Fruit fly (Drosophila melanogaster) whole organism, embryonic: ENCODE results near the gene CG15431.

Experiments used
- Awh ChIP-seq: fragments of 200-800 bp; sonication (Bioruptor generic); IDR thresholded peaks from 2 replicates; pipeline ENCODE4, ENCODE4 v1.3.6; 2022; ENCODE audit warnings: missing biosample characterization, missing genetic modification characterization
- B-H2 ChIP-seq: fragments of 200-800 bp; sonication (Bioruptor generic); optimal IDR thresholded peaks from 2 replicates; lab custom pipeline; 2018; ENCODE audit warnings: missing biosample characterization, mild to moderate bottlenecking, missing genetic modification characterization
- CG10959 ChIP-seq: fragments of 200-800 bp; sonication (Bioruptor generic); IDR thresholded peaks from 2 replicates; pipeline ENCODE4 v1.3.6; 2022; ENCODE audit warnings: missing biosample characterization, missing genetic modification characterization
- CG12071 ChIP-seq: fragments of 200-800 bp; sonication (Bioruptor generic); optimal IDR thresholded peaks from 3 replicates; lab custom pipeline; 2018; ENCODE audit warnings: missing biosample characterization, mild to moderate bottlenecking, missing genetic modification characterization
- CG14667 ChIP-seq: fragments of 200-800 bp; sonication (Bioruptor generic); IDR thresholded peaks from 2 replicates; pipeline ENCODE4 v1.3.6; 2022; ENCODE audit warnings: missing biosample characterization, missing genetic modification characterization
- CG14965 ChIP-seq: fragments of 200-800 bp; sonication (Bioruptor generic); optimal IDR thresholded peaks from 2 replicates; lab custom pipeline; 2016; ENCODE audit warnings: missing biosample characterization, missing genetic modification characterization, borderline replicate concordance
- CG15011 ChIP-seq: fragments of 200-800 bp; sonication (Bioruptor generic); optimal IDR thresholded peaks from 3 replicates; lab custom pipeline; 2018; ENCODE audit warnings: missing biosample characterization, mild to moderate bottlenecking, missing genetic modification characterization
- CG15073 ChIP-seq: fragments of 200-800 bp; sonication (Bioruptor generic); optimal IDR thresholded peaks from 2 replicates; lab custom pipeline; 2016; ENCODE audit warnings: missing biosample characterization, missing genetic modification characterization
- CG1529 ChIP-seq: fragments of 200-800 bp; sonication (Bioruptor generic); optimal IDR thresholded peaks from 3 replicates; lab custom pipeline; 2018; ENCODE audit warnings: missing biosample characterization, missing genetic modification characterization
- CG15514 ChIP-seq: fragments of 200-800 bp; sonication (Bioruptor generic); optimal IDR thresholded peaks from 3 replicates; lab custom pipeline; 2017; ENCODE audit warnings: missing biosample characterization, missing genetic modification characterization, mild to moderate bottlenecking, moderate library complexity, missing genetic modification reagents
- CG17568 ChIP-seq: fragments of 200-800 bp; sonication (Bioruptor generic); optimal IDR thresholded peaks from 2 replicates; lab custom pipeline; 2018; ENCODE audit warnings: missing biosample characterization, mild to moderate bottlenecking, missing genetic modification characterization, moderate library complexity
- CG17612 ChIP-seq: fragments of 200-800 bp; sonication (Bioruptor generic); IDR thresholded peaks from 2 replicates; pipeline ENCODE4 v1.3.6; 2022; ENCODE audit warnings: missing biosample characterization, missing genetic modification characterization
- CG18764 ChIP-seq: fragments of 200-800 bp; sonication (Bioruptor generic); optimal IDR thresholded peaks from 3 replicates; lab custom pipeline; 2016; ENCODE audit warnings: missing biosample characterization, missing genetic modification characterization
- CG2129 ChIP-seq: fragments of 200-800 bp; sonication (Bioruptor generic); IDR thresholded peaks from 2 replicates; pipeline ENCODE4 v1.3.6; 2022; ENCODE audit warnings: missing biosample characterization, missing genetic modification characterization; ENCODE audit not compliant: partially characterized antibody
- CG2712 ChIP-seq: fragments of 200-800 bp; optimal IDR thresholded peaks from 3 replicates; lab custom pipeline; 2019; ENCODE audit warnings: missing biosample characterization, mild to moderate bottlenecking, missing genetic modification characterization, moderate library complexity
- CG31365 ChIP-seq: fragments of 200-800 bp; sonication (Bioruptor generic); optimal IDR thresholded peaks from 2 replicates; lab custom pipeline; 2018; ENCODE audit warnings: missing biosample characterization, mild to moderate bottlenecking, missing genetic modification characterization
- CG4730 ChIP-seq: fragments of 200-800 bp; sonication (Bioruptor generic); IDR thresholded peaks from 2 replicates; pipeline ENCODE4 v1.3.6; 2022; ENCODE audit warnings: missing biosample characterization, missing genetic modification characterization
- CG6654 ChIP-seq: fragments of 200-800 bp; sonication (Bioruptor generic); optimal IDR thresholded peaks from 2 replicates; lab custom pipeline; 2017; ENCODE audit warnings: missing biosample characterization, mild to moderate bottlenecking, missing genetic modification characterization
- CG6791 ChIP-seq: fragments of 200-800 bp; sonication (Bioruptor generic); IDR thresholded peaks from 3 replicates; pipeline ENCODE4 v1.3.6; 2022; ENCODE audit warnings: missing biosample characterization, missing genetic modification characterization; ENCODE audit not compliant: partially characterized antibody
- CG6854 ChIP-seq: fragments of 200-800 bp; sonication (Bioruptor generic); optimal IDR thresholded peaks from 3 replicates; lab custom pipeline; 2017; ENCODE audit warnings: missing biosample characterization, mild to moderate bottlenecking, missing genetic modification characterization
- CG7556 ChIP-seq: fragments of 200-800 bp; sonication (Bioruptor generic); optimal IDR thresholded peaks from 2 replicates; lab custom pipeline; 2017; ENCODE audit warnings: missing biosample characterization, mild to moderate bottlenecking, missing genetic modification characterization
- CG8281 ChIP-seq: fragments of 200-800 bp; sonication (Bioruptor generic); optimal IDR thresholded peaks from 2 replicates; lab custom pipeline; 2018; ENCODE audit warnings: missing biosample characterization, mild to moderate bottlenecking, missing genetic modification characterization, moderate library complexity
- CG8290 ChIP-seq, 3 experiments: fragments of 200-800 bp; sonication (Bioruptor generic); optimal IDR thresholded peaks; 2 replicates each; lab custom pipeline; 2016 to 2019; ENCODE audit warnings: missing biosample characterization in 3 of 3, missing genetic modification characterization in 3 of 3, mild to moderate bottlenecking in 2 of 3, moderate library complexity in 1 of 3
- CG9797 ChIP-seq: fragments of 200-800 bp; sonication (Bioruptor generic); optimal IDR thresholded peaks from 3 replicates; lab custom pipeline; 2018; ENCODE audit warnings: missing biosample characterization, mild to moderate bottlenecking, missing genetic modification characterization
- D ChIP-seq, 2 experiments: fragments of 200-800 bp in 1 of 2; fragments of >200 bp in 1 of 2; sonication (Bioruptor generic) in 1 of 2; optimal IDR thresholded peaks; 2 replicates in 1 of 2; 3 replicates in 1 of 2; lab custom pipeline; 2017; ENCODE audit warnings: mild to moderate bottlenecking in 1 of 2, missing biosample characterization in 1 of 2, missing genetic modification characterization in 1 of 2, missing genetic modification reagents in 1 of 2
- H2.0 ChIP-seq: fragments of 200-800 bp; sonication (Bioruptor generic); IDR thresholded peaks from 2 replicates; pipeline ENCODE4 v1.3.6; 2022; ENCODE audit warnings: missing biosample characterization, missing genetic modification characterization
- HLH54F ChIP-seq: fragments of 200-800 bp; sonication (Bioruptor generic); optimal IDR thresholded peaks from 3 replicates; lab custom pipeline; 2016; ENCODE audit warnings: missing biosample characterization, missing genetic modification characterization
- Lpt ChIP-seq: fragments of >200 bp; optimal IDR thresholded peaks from 2 replicates; lab custom pipeline; 2018; ENCODE audit warnings: missing biosample characterization, missing genetic modification characterization
- Med ChIP-seq: fragments of 200-800 bp; sonication (Bioruptor generic); peaks from one replicate; lab custom pipeline; 2016; ENCODE audit warnings: missing biosample characterization, missing genetic modification characterization, mild to moderate bottlenecking, inconsistent platforms, moderate library complexity
- NK7.1 ChIP-seq: fragments of 200-800 bp; sonication (Bioruptor generic); optimal IDR thresholded peaks from 3 replicates; lab custom pipeline; 2016; ENCODE audit warnings: missing biosample characterization, missing genetic modification characterization
- Opbp ChIP-seq: fragments of 200-800 bp; sonication (Bioruptor generic); IDR thresholded peaks from 3 replicates; pipeline ENCODE4 v1.3.6; 2022; ENCODE audit warnings: missing biosample characterization, missing genetic modification characterization; ENCODE audit not compliant: partially characterized antibody
- Ssrp ChIP-seq: fragments of 200-800 bp; sonication (Bioruptor generic); optimal IDR thresholded peaks from 2 replicates; lab custom pipeline; 2018; ENCODE audit warnings: missing biosample characterization, mild to moderate bottlenecking, missing genetic modification characterization, moderate library complexity
- cad ChIP-seq: fragments of >200 bp; optimal IDR thresholded peaks from 2 replicates; lab custom pipeline; 2017; ENCODE audit warnings: missing biosample characterization, missing genetic modification characterization
- chn ChIP-seq: fragments of 200-800 bp; sonication (Bioruptor generic); optimal IDR thresholded peaks from 2 replicates; lab custom pipeline; 2016; ENCODE audit warnings: missing biosample characterization, missing genetic modification characterization
- crol ChIP-seq: fragments of 200-800 bp; sonication (Bioruptor generic); IDR thresholded peaks from 2 replicates; pipeline ENCODE4 v1.3.6; 2022; ENCODE audit warnings: missing biosample characterization, missing genetic modification characterization
- dysf ChIP-seq: fragments of 200-800 bp; sonication (Bioruptor generic); IDR thresholded peaks from 3 replicates; pipeline ENCODE4 v1.3.6; 2022; ENCODE audit warnings: missing biosample characterization, missing genetic modification characterization
- ems ChIP-seq: fragments of 200-800 bp; sonication (Bioruptor generic); optimal IDR thresholded peaks from 3 replicates; lab custom pipeline; 2016; ENCODE audit warnings: missing biosample characterization, missing genetic modification characterization
- ewg ChIP-seq: fragments of 200-800 bp; sonication (Bioruptor generic); optimal IDR thresholded peaks from 3 replicates; lab custom pipeline; 2017; ENCODE audit warnings: mild to moderate bottlenecking, missing biosample characterization, missing genetic modification reagents, missing genetic modification characterization
- fd3F ChIP-seq: fragments of 200-800 bp; sonication (Bioruptor generic); optimal IDR thresholded peaks from 2 replicates; lab custom pipeline; 2018; ENCODE audit warnings: missing biosample characterization, mild to moderate bottlenecking, missing genetic modification characterization, moderate library complexity
- grn ChIP-seq: fragments of 200-800 bp; sonication (Bioruptor generic); optimal IDR thresholded peaks from 3 replicates; lab custom pipeline; 2017; ENCODE audit warnings: missing biosample characterization, missing genetic modification characterization
- gt ChIP-seq: fragments of 200-800 bp; sonication (Bioruptor generic); IDR thresholded peaks from 2 replicates; pipeline ENCODE4 v1.3.6; 2022; ENCODE audit warnings: missing biosample characterization, missing genetic modification characterization
- ind ChIP-seq: fragments of 200-800 bp; sonication (Bioruptor generic); optimal IDR thresholded peaks from 3 replicates; lab custom pipeline; 2016; ENCODE audit warnings: missing biosample characterization, missing genetic modification characterization
- insv ChIP-seq, 2 experiments: fragments of 200-800 bp; sonication (Bioruptor generic); optimal IDR thresholded peaks; 3 replicates each; lab custom pipeline; 2016 to 2018; ENCODE audit warnings: missing biosample characterization in 2 of 2, missing genetic modification characterization in 2 of 2
- inv ChIP-seq: fragments of 200-800 bp; sonication (Bioruptor generic); IDR thresholded peaks from 2 replicates; pipeline ENCODE4 v1.3.6; 2022; ENCODE audit warnings: missing biosample characterization, missing genetic modification characterization; ENCODE audit not compliant: partially characterized antibody
- org-1 ChIP-seq: fragments of 200-800 bp; sonication (Bioruptor generic); optimal IDR thresholded peaks from 2 replicates; lab custom pipeline; 2017; ENCODE audit warnings: missing biosample characterization, missing genetic modification characterization
- run ChIP-seq: fragments of 200-800 bp; sonication (Bioruptor generic); optimal IDR thresholded peaks from 3 replicates; lab custom pipeline; 2018; ENCODE audit warnings: missing biosample characterization, mild to moderate bottlenecking, missing genetic modification characterization
- so ChIP-seq: fragments of 200-800 bp; sonication (Bioruptor generic); IDR thresholded peaks from 3 replicates; pipeline ENCODE4 v1.3.6; 2022; ENCODE audit warnings: missing biosample characterization, missing genetic modification characterization
- sqz ChIP-seq: fragments of 200-800 bp; sonication (Bioruptor generic); optimal IDR thresholded peaks from 3 replicates; lab custom pipeline; 2018; ENCODE audit warnings: missing biosample characterization, mild to moderate bottlenecking, missing genetic modification characterization
- tio ChIP-seq: fragments of 200-800 bp; sonication (Bioruptor generic); optimal IDR thresholded peaks from 2 replicates; lab custom pipeline; 2017; ENCODE audit warnings: missing biosample characterization, missing genetic modification characterization, inconsistent platforms
- wdn ChIP-seq: fragments of 200-800 bp; sonication (Bioruptor generic); IDR thresholded peaks from 2 replicates; pipeline ENCODE4 v1.3.6; 2022; ENCODE audit warnings: missing biosample characterization, missing genetic modification characterization
- zf30C ChIP-seq: fragments of 200-800 bp; sonication (Bioruptor generic); optimal IDR thresholded peaks from 3 replicates; lab custom pipeline; 2018; ENCODE audit warnings: missing biosample characterization, mild to moderate bottlenecking, missing genetic modification characterization

The CG15431 gene

DNA sequence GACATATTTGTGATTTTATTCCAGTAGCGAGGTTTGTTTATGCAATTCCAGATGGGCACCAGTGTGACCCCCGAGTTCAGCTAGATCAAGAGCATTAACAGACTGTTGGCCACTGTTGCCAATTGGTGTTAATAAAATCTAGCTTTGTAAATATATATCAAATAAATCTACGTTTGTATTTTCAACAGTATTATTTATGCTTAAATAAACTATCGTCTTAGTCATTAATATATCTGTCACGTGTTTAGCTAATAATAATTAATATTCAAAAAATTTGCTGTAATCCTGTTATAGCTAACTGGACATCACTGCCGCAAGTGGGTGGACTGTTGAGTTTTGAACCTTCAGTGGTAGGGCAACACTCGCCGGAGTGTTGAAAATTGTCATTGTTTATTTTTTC, 18.5 kb upstream of the CG15431 start, which contains the start of the genes mRpL27 and CG15435 (continued):
- TF ChIP-seq Opbp (GFP tag; lab: Robert Waterston, UW), result 0 out of 3 replicates have a peak, but pooled peaks have one; percentile 15
- TF ChIP-seq chn (GFP tag; lab: Kevin White, UChicago), result peak; percentile 37
- TF ChIP-seq CG14667, result no peak
- no peak for TF ChIP-seq CG17568
- no peak for TF ChIP-seq wdn (GFP tag; lab: Robert Waterston, UW)
- TF ChIP-seq so, result no peak
- peak; percentile 61 for TF ChIP-seq CG15514 (GFP tag; lab: Kevin White, UChicago)
- TF ChIP-seq run (tag; lab: Kevin White, UChicago), result no peak
- TF ChIP-seq CG7556 (GFP tag; lab: Kevin White, UChicago), result peak; percentile 7
- TF ChIP-seq CG15073 (GFP tag; lab: Kevin White, UChicago), result no peak
- no peak for TF ChIP-seq org-1
- TF ChIP-seq CG10959 (GFP tag; lab: Robert Waterston, UW), result no peak
- no peak for TF ChIP-seq CG31365
- TF ChIP-seq crol (GFP tag; lab: Robert Waterston, UW), result no peak
- no peak for TF ChIP-seq cad
- no peak for TF ChIP-seq B-H2
- peak; percentile 8 for TF ChIP-seq CG9797
- peak; percentile 35 for TF ChIP-seq ems (GFP tag; lab: Kevin White, UChicago)
- TF ChIP-seq CG2129 (GFP tag; lab: Robert Waterston, UW), result no peak
- no peak for TF ChIP-seq sqz
- no peak for TF ChIP-seq insv (GFP tag; optimal IDR thresholded peaks at IDR 0.05; lab: Kevin White, UChicago)
- TF ChIP-seq grn (GFP tag; lab: Kevin White, UChicago), result no peak
- TF ChIP-seq Lpt, result no peak
- TF ChIP-seq HLH54F (GFP tag; lab: Kevin White, UChicago), result peak; percentile 32
- TF ChIP-seq dysf (GFP tag; lab: Robert Waterston, UW), result peak; percentile 34; the same call in 1 of the 3 replicates
- no peak for TF ChIP-seq zf30C (GFP tag; lab: Kevin White, UChicago)
- TF ChIP-seq CG14965 (GFP tag; lab: Kevin White, UChicago), result no peak
- no peak for TF ChIP-seq CG4730
- no peak for TF ChIP-seq Ssrp (tag; lab: Kevin White, UChicago)
- TF ChIP-seq Med, result peak; percentile 79
- TF ChIP-seq ind, result no peak
- peak; percentile 59 for TF ChIP-seq CG2712 (tag; lab: Kevin White, UChicago)
- TF ChIP-seq D (optimal IDR thresholded peaks at IDR 0.05; lab: Kevin White, UChicago), result no peak
- TF ChIP-seq D (GFP tag; optimal IDR thresholded peaks at IDR 0.05; lab: Kevin White, UChicago), result no peak
- no peak for TF ChIP-seq tio
- peak; percentile 24 for TF ChIP-seq ewg
- TF ChIP-seq gt, result no peak
- TF ChIP-seq fd3F, result no peak
- TF ChIP-seq CG17612 (GFP tag; lab: Robert Waterston, UW), result no peak
- no peak for TF ChIP-seq CG6791 (GFP tag; lab: Robert Waterston, UW)
- no peak for TF ChIP-seq CG8281
- TF ChIP-seq CG6654, result no peak
- peak; percentile 16 for TF ChIP-seq CG8290 (GFP tag; optimal IDR thresholded peaks at IDR 0.05; lab: Kevin White, UChicago)
- TF ChIP-seq CG8290 (tag; optimal IDR thresholded peaks at IDR 0.05; lab: Kevin White, UChicago), result peak in 1 of 2 experiments; percentile 36
- no peak for TF ChIP-seq NK7.1 (GFP tag; lab: Kevin White, UChicago)
- no peak for TF ChIP-seq CG1529 (GFP tag; lab: Kevin White, UChicago)
- no peak for TF ChIP-seq CG18764 (GFP tag; lab: Kevin White, UChicago)
- no peak for TF ChIP-seq inv (GFP tag; lab: Robert Waterston, UW)
- no peak for TF ChIP-seq CG15011 (GFP tag; lab: Kevin White, UChicago)
- TF ChIP-seq Awh, result no peak
- no peak for TF ChIP-seq CG12071 (GFP tag; lab: Kevin White, UChicago)
- TF ChIP-seq CG6854 (GFP tag; lab: Kevin White, UChicago), result no peak
- TF ChIP-seq H2.0 (GFP tag; lab: Robert Waterston, UW), result no peak
